Worm (Caenorhabditis elegans): ENCODE measurements around the gene crb-3.

The crb-3 gene

DNA sequence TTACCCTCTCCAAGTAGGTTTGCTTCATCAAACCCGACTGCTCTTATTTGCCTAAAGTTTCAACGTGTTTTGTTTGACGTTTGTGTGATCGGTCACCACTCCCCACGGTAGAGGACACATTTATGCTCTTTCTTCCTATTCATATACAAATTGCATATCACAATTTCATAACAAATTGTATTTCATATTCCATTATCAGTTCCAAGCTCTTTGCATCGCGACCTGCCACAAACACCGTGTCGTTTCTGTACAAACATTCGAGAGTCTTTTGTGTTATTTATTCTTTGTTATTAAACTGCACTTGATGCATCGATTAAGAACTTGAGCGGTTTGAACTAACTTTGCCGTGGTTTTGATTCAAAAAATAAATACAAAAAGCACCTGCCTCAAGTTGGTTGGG is 6.5 kb downstream of the crb-3 start:
- no peak for TF ChIP-seq egl-27 (tag; optimal IDR thresholded peaks at IDR 0.05)
- TF ChIP-seq nhr-25 (tag; optimal IDR thresholded peaks at IDR 0.05), result no peak
- peak; percentile 47 for TF ChIP-seq pha-4 (tag; optimal IDR thresholded peaks at IDR 0.05)
- no peak for TF ChIP-seq ama-1 (optimal IDR thresholded peaks at IDR 0.05)
- TF ChIP-seq elt-2 (tag; optimal IDR thresholded peaks at IDR 0.05), result peak; percentile 71
- TF ChIP-seq nhr-237 (tag; optimal IDR thresholded peaks at IDR 0.05), result no peak
- no peak for TF ChIP-seq nhr-28 (tag; optimal IDR thresholded peaks at IDR 0.05)
- TF ChIP-seq pqm-1 (tag; optimal IDR thresholded peaks at IDR 0.05), result peak; percentile 59
- TF ChIP-seq nhr-76 (tag; optimal IDR thresholded peaks at IDR 0.05), result no peak

DNA sequence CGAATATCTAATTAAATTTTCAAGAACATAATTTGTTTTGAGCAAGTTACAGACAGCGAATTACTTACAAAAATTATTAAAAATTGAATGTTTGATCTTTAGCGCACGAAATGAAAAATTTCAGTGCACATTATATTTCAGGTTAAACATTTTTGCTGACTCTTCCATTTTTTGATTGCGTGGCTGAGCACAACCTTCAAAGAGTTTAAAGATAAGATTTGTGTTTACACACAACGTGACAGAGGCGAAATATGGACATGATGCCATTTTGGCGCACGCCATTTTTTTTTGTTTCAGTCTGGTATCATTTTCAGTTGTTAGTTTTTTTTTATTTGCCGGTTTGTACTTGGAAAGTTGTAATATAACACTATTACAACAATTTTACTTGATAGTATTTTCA is 9.1 kb downstream of the crb-3 start:
- TF ChIP-seq pqm-1 (tag; optimal IDR thresholded peaks at IDR 0.05) (peak; percentile 61), pha-4 (tag; optimal IDR thresholded peaks at IDR 0.05) (peak; percentile 23), elt-2 (tag; optimal IDR thresholded peaks at IDR 0.05) (peak; percentile 79), nhr-11 (tag; optimal IDR thresholded peaks at IDR 0.05) (no peak)

DNA sequence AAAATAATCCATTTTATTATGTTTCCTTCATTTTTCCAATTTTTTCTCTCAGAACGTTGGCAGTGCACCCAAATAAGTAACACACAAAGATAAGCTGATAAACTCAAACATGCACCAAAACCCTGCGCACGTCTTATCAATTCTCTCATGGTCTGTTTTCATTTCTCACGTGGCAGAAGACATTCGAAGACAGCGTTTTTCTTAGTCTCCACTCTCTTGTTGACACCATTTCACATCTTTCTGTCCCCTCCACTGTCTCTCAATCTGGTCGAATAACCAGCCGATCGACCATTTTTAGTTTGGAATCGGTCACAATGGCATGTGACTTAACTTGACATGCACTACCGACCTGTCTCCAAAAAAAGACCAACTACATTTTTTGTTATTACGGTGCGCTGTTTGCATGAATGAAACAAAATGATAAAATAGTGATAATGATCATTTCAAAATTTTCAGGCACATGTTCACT is 10.3 kb downstream of the crb-3 start, which contains the start of gene C35B8.3:
Gene C35B8.3 (plus strand): TSS at position 51 of the 469 bp plus-strand sequence.
- TF ChIP-seq mml-1 (tag; optimal IDR thresholded peaks at IDR 0.05) (no peak), R02D3.7 (tag; optimal IDR thresholded peaks at IDR 0.05) (no peak), nhr-237 (tag; optimal IDR thresholded peaks at IDR 0.05) (no peak), nfya-1 (tag; optimal IDR thresholded peaks at IDR 0.05; ENCODE audit: insufficient read depth) (no peak), nhr-23 (tag; optimal IDR thresholded peaks at IDR 0.05) (peak; percentile 80), hmg-11 (tag; optimal IDR thresholded peaks at IDR 0.05) (no peak), egl-27 (tag; optimal IDR thresholded peaks at IDR 0.05) (no peak), pqm-1 (tag; optimal IDR thresholded peaks at IDR 0.05) (peak; percentile 54), nhr-43 (tag; optimal IDR thresholded peaks at IDR 0.05; ENCODE audit: poor library complexity, severe bottlenecking) (peak; percentile 69), ceh-9 (tag; optimal IDR thresholded peaks at IDR 0.05) (no peak), ceh-16 (tag; optimal IDR thresholded peaks at IDR 0.05) (no peak), nhr-77 (tag; optimal IDR thresholded peaks at IDR 0.05) (no peak), skn-1 (tag; optimal IDR thresholded peaks at IDR 0.05) (no peak), fos-1 (tag; optimal IDR thresholded peaks at IDR 0.05) (no peak), aly-2 (tag; optimal IDR thresholded peaks at IDR 0.05) (no peak), zag-1 (tag; optimal IDR thresholded peaks at IDR 0.05) (no peak), elt-3 (tag; optimal IDR thresholded peaks at IDR 0.05) (no peak), eor-1 (tag; optimal IDR thresholded peaks at IDR 0.05) (no peak), ceh-82 (tag; optimal IDR thresholded peaks at IDR 0.05) (no peak), lin-15B (tag; optimal IDR thresholded peaks at IDR 0.05) (no peak), tbx-2 (tag; optimal IDR thresholded peaks at IDR 0.05) (no peak), nhr-76 (tag; optimal IDR thresholded peaks at IDR 0.05) (no peak), sea-2 (GFP tag; optimal IDR thresholded peaks at IDR 0.05) (no peak), nhr-28 (tag; optimal IDR thresholded peaks at IDR 0.05) (no peak), jun-1 (tag; optimal IDR thresholded peaks at IDR 0.05) (peak; percentile 76), ztf-11 (tag; optimal IDR thresholded peaks at IDR 0.05) (no peak), nhr-67 (tag; optimal IDR thresholded peaks at IDR 0.05) (no peak), ceh-28 (tag; optimal IDR thresholded peaks at IDR 0.05) (peak; percentile 18), pha-4 (tag; optimal IDR thresholded peaks at IDR 0.05) (peak; percentile 31), daf-12 (tag; optimal IDR thresholded peaks at IDR 0.05) (no peak), nhr-12 (tag; optimal IDR thresholded peaks at IDR 0.05) (no peak), elt-2 (tag; optimal IDR thresholded peaks at IDR 0.05) (peak; percentile 86), ZK546.5 (tag; optimal IDR thresholded peaks at IDR 0.05) (no peak), lin-39 (tag; optimal IDR thresholded peaks at IDR 0.05) (no peak), nhr-11 (tag; optimal IDR thresholded peaks at IDR 0.05) (no peak), unc-62 (GFP tag; optimal IDR thresholded peaks at IDR 0.05) (no peak), fkh-2 (tag; optimal IDR thresholded peaks at IDR 0.05) (no peak), ama-1 (optimal IDR thresholded peaks at IDR 0.05) (no peak), unc-39 (tag; optimal IDR thresholded peaks at IDR 0.05) (no peak), fkh-10 (GFP tag; optimal IDR thresholded peaks at IDR 0.05) (no peak), egl-5 (tag; optimal IDR thresholded peaks at IDR 0.05) (no peak), snpc-4 (tag; optimal IDR thresholded peaks at IDR 0.05) (no peak), elt-1 (tag; optimal IDR thresholded peaks at IDR 0.05) (no peak), ztf-4 (tag; optimal IDR thresholded peaks at IDR 0.05) (no peak), nhr-25 (tag; optimal IDR thresholded peaks at IDR 0.05) (peak; percentile 52), lsy-12 (tag; optimal IDR thresholded peaks at IDR 0.05) (peak; percentile 7), mdl-1 (tag; optimal IDR thresholded peaks at IDR 0.05) (peak; percentile 46)

Measured in whole organism, L3 larva.